Fruit fly (Drosophila melanogaster): ENCODE results near the gene Rala.
A peak's percentile ranks its signal among the peaks of the same experiment; 100 is the strongest.

The Rala gene

dm6 chrX:3693989-3694769 is 25.3 kb downstream of the Rala start (continued):
- TF ChIP-seq z (GFP tag; IDR thresholded peaks at IDR 0.05): no peak
- peak; percentile 44 for TF ChIP-seq CG8388 (GFP tag; optimal IDR thresholded peaks at IDR 0.05)
- TF ChIP-seq CG12104 (GFP tag; optimal IDR thresholded peaks at IDR 0.05): peak; percentile 53
- peak; percentile 37 for TF ChIP-seq NC2β (GFP tag; optimal IDR thresholded peaks at IDR 0.05)
- TF ChIP-seq BEAF-32 (GFP tag; optimal IDR thresholded peaks at IDR 0.05): no peak
- TF ChIP-seq al (GFP tag; IDR thresholded peaks at IDR 0.05): no peak
- peak; percentile 96 for TF ChIP-seq sens (GFP tag)
- TF ChIP-seq CG12155 (GFP tag; optimal IDR thresholded peaks at IDR 0.05): peak; percentile 15
- TF ChIP-seq gcm2 (GFP tag; optimal IDR thresholded peaks at IDR 0.05): peak; percentile 19
- TF ChIP-seq CG7786 (GFP tag; optimal IDR thresholded peaks at IDR 0.05): peak; percentile 43
- TF ChIP-seq CG10543 (GFP tag; optimal IDR thresholded peaks at IDR 0.05): no peak
- TF ChIP-seq NK7.1 (GFP tag; optimal IDR thresholded peaks at IDR 0.05): peak; percentile 16
- peak; percentile 11; the same call in 1 of the 2 replicates for TF ChIP-seq slbo (GFP tag; IDR thresholded peaks at IDR 0.05)
- TF ChIP-seq dmrt11E (tag; optimal IDR thresholded peaks at IDR 0.05): peak; percentile 73
- TF ChIP-seq MBD-R2 (GFP tag; IDR thresholded peaks at IDR 0.05): no peak
- no peak for TF ChIP-seq kay (GFP tag; optimal IDR thresholded peaks at IDR 0.05)
- no peak for TF ChIP-seq her (GFP tag; optimal IDR thresholded peaks at IDR 0.05)
- TF ChIP-seq cas (GFP tag; IDR thresholded peaks at IDR 0.05): no peak
- peak; percentile 69 for TF ChIP-seq chn (GFP tag; optimal IDR thresholded peaks at IDR 0.05)
- peak; percentile 14 to 50 for TF ChIP-seq Trl (optimal IDR thresholded peaks at IDR 0.05)
- no peak for TF ChIP-seq Trl (GFP tag; optimal IDR thresholded peaks at IDR 0.05)
- TF ChIP-seq sqz (GFP tag; optimal IDR thresholded peaks at IDR 0.05): no peak
- TF ChIP-seq row (GFP tag; IDR thresholded peaks at IDR 0.05): peak; percentile 62
- no peak for TF ChIP-seq pita (GFP tag; optimal IDR thresholded peaks at IDR 0.05)
- TF ChIP-seq jumu (GFP tag; optimal IDR thresholded peaks at IDR 0.05): peak; percentile 42
- peak; percentile 32 for TF ChIP-seq nau (GFP tag; optimal IDR thresholded peaks at IDR 0.05)
- TF ChIP-seq PHDP (tag; optimal IDR thresholded peaks at IDR 0.05): peak; percentile 22
- TF ChIP-seq CG15601 (tag; optimal IDR thresholded peaks at IDR 0.05): peak; percentile 59
- no peak for TF ChIP-seq eyg (GFP tag; optimal IDR thresholded peaks at IDR 0.05)
- TF ChIP-seq pros (GFP tag; optimal IDR thresholded peaks at IDR 0.05): no peak
- TF ChIP-seq knrl (GFP tag; IDR thresholded peaks at IDR 0.05; ENCODE audit: partially characterized antibody): no peak
- peak; percentile 73 for TF ChIP-seq CoRest (tag; optimal IDR thresholded peaks at IDR 0.05)
- TF ChIP-seq CG1832 (GFP tag; optimal IDR thresholded peaks at IDR 0.05): no peak
- TF ChIP-seq CG5180 (GFP tag; optimal IDR thresholded peaks at IDR 0.05): peak; percentile 66
- peak; percentile 3 for TF ChIP-seq CG18764 (GFP tag; optimal IDR thresholded peaks at IDR 0.05)
- no peak for TF ChIP-seq lov (optimal IDR thresholded peaks at IDR 0.05)
- no peak for TF ChIP-seq lov (GFP tag; IDR thresholded peaks at IDR 0.05)
- peak; percentile 59 for TF ChIP-seq CG1233 (GFP tag; optimal IDR thresholded peaks at IDR 0.05)
- no peak for TF ChIP-seq klu (GFP tag; IDR thresholded peaks at IDR 0.05)
- TF ChIP-seq CG8089 (GFP tag; optimal IDR thresholded peaks at IDR 0.05): peak; percentile 1
- peak; percentile 76 for TF ChIP-seq nmo (GFP tag; optimal IDR thresholded peaks at IDR 0.05)
- peak; percentile 51 for TF ChIP-seq Six4 (GFP tag; optimal IDR thresholded peaks at IDR 0.05)
- peak; percentile 12; the same call in 1 of the 2 replicates for TF ChIP-seq CG4404 (GFP tag; IDR thresholded peaks at IDR 0.05)
- peak; percentile 45 for TF ChIP-seq Mad (GFP tag; optimal IDR thresholded peaks at IDR 0.05)
- no peak for TF ChIP-seq CG6175 (GFP tag; IDR thresholded peaks at IDR 0.05)
- TF ChIP-seq chinmo (GFP tag; IDR thresholded peaks at IDR 0.05; ENCODE audit: partially characterized antibody): no peak
- TF ChIP-seq CG11560 (tag; IDR thresholded peaks at IDR 0.05): no peak
- TF ChIP-seq CG16813 (GFP tag; IDR thresholded peaks at IDR 0.05; ENCODE audit: partially characterized antibody): no peak
- no peak for TF ChIP-seq Mrtf (GFP tag; IDR thresholded peaks at IDR 0.05)
- no peak for TF ChIP-seq aop (GFP tag; IDR thresholded peaks at IDR 0.05)
- TF ChIP-seq CG9609 (GFP tag; optimal IDR thresholded peaks at IDR 0.05): peak; percentile 17
